Worm (Caenorhabditis elegans) whole organism, L3 larva: Measurements from ENCODE around the gene C55C3.1.

Experiments used
- R02D3.7 ChIP-seq: fragments of 150-350 bp; optimal IDR thresholded peaks from 2 replicates; lab custom pipeline; 2014; ENCODE audit warnings: missing biosample characterization, missing genetic modification characterization
- ZK546.5 ChIP-seq: sonication (generic microtip); optimal IDR thresholded peaks from 2 replicates; lab custom pipeline; 2017; ENCODE audit warnings: missing biosample characterization, missing genetic modification characterization
- ceh-16 ChIP-seq: sonication (generic microtip); optimal IDR thresholded peaks from 2 replicates; lab custom pipeline; 2017; ENCODE audit warnings: missing biosample characterization, missing genetic modification characterization
- ceh-28 ChIP-seq: fragments of 150-350 bp; optimal IDR thresholded peaks from 2 replicates; lab custom pipeline; 2014; ENCODE audit warnings: missing biosample characterization, missing genetic modification reagents, missing genetic modification characterization
- ceh-82 ChIP-seq: fragments of 150-350 bp; optimal IDR thresholded peaks from 2 replicates; lab custom pipeline; 2014; ENCODE audit warnings: missing biosample characterization, missing genetic modification characterization
- daf-12 ChIP-seq: fragments of 150-350 bp; optimal IDR thresholded peaks from 2 replicates; lab custom pipeline; 2014; ENCODE audit warnings: missing biosample characterization, missing genetic modification reagents, missing genetic modification characterization
- egl-27 ChIP-seq: sonication (generic microtip); optimal IDR thresholded peaks from 4 replicates; lab custom pipeline; 2017; ENCODE audit warnings: missing biosample characterization, missing genetic modification reagents, missing genetic modification characterization
- egl-5 ChIP-seq: fragments of 150-350 bp; optimal IDR thresholded peaks from 2 replicates; lab custom pipeline; 2017; ENCODE audit warnings: missing biosample characterization, missing genetic modification reagents, missing genetic modification characterization, inconsistent platforms
- elt-2 ChIP-seq: sonication (generic microtip); optimal IDR thresholded peaks from 2 replicates; lab custom pipeline; 2016; ENCODE audit warnings: missing genetic modification reagents, mild to moderate bottlenecking, missing genetic modification characterization, missing compliant biosample characterization
- fkh-10 ChIP-seq: sonication (generic microtip); optimal IDR thresholded peaks from 2 replicates; lab custom pipeline; 2017; ENCODE audit warnings: missing biosample characterization, missing genetic modification reagents, missing genetic modification characterization
- fkh-2 ChIP-seq: fragments of 150-350 bp; optimal IDR thresholded peaks from 2 replicates; lab custom pipeline; 2014; ENCODE audit warnings: missing biosample characterization, missing genetic modification reagents, missing genetic modification characterization
- hmg-11 ChIP-seq: sonication (generic microtip); optimal IDR thresholded peaks from 2 replicates; lab custom pipeline; 2016; ENCODE audit warnings: missing genetic modification characterization, missing compliant biosample characterization
- jun-1 ChIP-seq: fragments of 150-350 bp; optimal IDR thresholded peaks from 2 replicates; lab custom pipeline; 2014; ENCODE audit warnings: missing biosample characterization, missing genetic modification reagents, missing genetic modification characterization
- lin-15B ChIP-seq: fragments of 150-350 bp; optimal IDR thresholded peaks from 2 replicates; lab custom pipeline; 2014; ENCODE audit warnings: missing biosample characterization, missing genetic modification characterization
- lin-39 ChIP-seq: fragments of 150-350 bp; optimal IDR thresholded peaks from 2 replicates; lab custom pipeline; 2018; ENCODE audit warnings: missing biosample characterization, missing genetic modification reagents, missing genetic modification characterization
- mdl-1 ChIP-seq: fragments of 150-350 bp; optimal IDR thresholded peaks from 2 replicates; lab custom pipeline; 2014; ENCODE audit warnings: missing biosample characterization, missing genetic modification characterization
- nfya-1 ChIP-seq: sonication (generic microtip); optimal IDR thresholded peaks from 2 replicates; lab custom pipeline; 2017; ENCODE audit warnings: missing genetic modification characterization, mild to moderate bottlenecking, missing compliant biosample characterization, antibody characterized with exemption, moderate library complexity; ENCODE audit not compliant: insufficient read depth
- nhr-11 ChIP-seq: fragments of 150-350 bp; optimal IDR thresholded peaks from 2 replicates; lab custom pipeline; 2014; ENCODE audit warnings: missing biosample characterization, missing genetic modification characterization
- nhr-23 ChIP-seq: fragments of 150-350 bp; optimal IDR thresholded peaks from 2 replicates; lab custom pipeline; 2014; ENCODE audit warnings: missing biosample characterization, missing genetic modification reagents, missing genetic modification characterization
- nhr-237 ChIP-seq: fragments of 150-350 bp; optimal IDR thresholded peaks from 2 replicates; lab custom pipeline; 2014; ENCODE audit warnings: missing biosample characterization, missing genetic modification characterization
- nhr-25 ChIP-seq: sonication (generic microtip); optimal IDR thresholded peaks from 2 replicates; lab custom pipeline; 2017; ENCODE audit warnings: missing biosample characterization, missing genetic modification characterization
- nhr-28 ChIP-seq: fragments of 150-350 bp; optimal IDR thresholded peaks from 2 replicates; lab custom pipeline; 2014; ENCODE audit warnings: missing biosample characterization, missing genetic modification characterization
- nhr-43 ChIP-seq: sonication (generic microtip); optimal IDR thresholded peaks from 2 replicates; lab custom pipeline; 2016; ENCODE audit warnings: mild to moderate bottlenecking, missing genetic modification characterization, missing compliant biosample characterization; ENCODE audit not compliant: poor library complexity, severe bottlenecking
- pha-4 ChIP-seq: fragments of 150-350 bp; optimal IDR thresholded peaks from 2 replicates; lab custom pipeline; 2014; ENCODE audit warnings: missing biosample characterization, missing genetic modification reagents, missing genetic modification characterization
- pqm-1 ChIP-seq: fragments of 150-350 bp; optimal IDR thresholded peaks from 2 replicates; lab custom pipeline; 2017; ENCODE audit warnings: missing biosample characterization, missing genetic modification characterization, inconsistent platforms
- skn-1 ChIP-seq: fragments of 150-350 bp; optimal IDR thresholded peaks from 2 replicates; lab custom pipeline; 2014; ENCODE audit warnings: missing biosample characterization, missing genetic modification characterization
- snpc-4 ChIP-seq: fragments of 150-350 bp; optimal IDR thresholded peaks from 2 replicates; lab custom pipeline; 2014; ENCODE audit warnings: missing biosample characterization, missing genetic modification characterization
- tbx-2 ChIP-seq: sonication (generic microtip); optimal IDR thresholded peaks from 2 replicates; lab custom pipeline; 2016; ENCODE audit warnings: mild to moderate bottlenecking, missing genetic modification characterization, missing compliant biosample characterization
- unc-39 ChIP-seq: sonication (generic microtip); optimal IDR thresholded peaks from 4 replicates; lab custom pipeline; 2017; ENCODE audit warnings: missing biosample characterization, missing genetic modification characterization
- unc-62 ChIP-seq: fragments of 150-350 bp; sonication (generic microtip); optimal IDR thresholded peaks from 4 replicates; lab custom pipeline; 2014; ENCODE audit warnings: missing biosample characterization, missing genetic modification reagents, missing genetic modification characterization
- ztf-4 ChIP-seq: fragments of 150-350 bp; optimal IDR thresholded peaks from 2 replicates; lab custom pipeline; 2014; ENCODE audit warnings: missing biosample characterization, missing genetic modification characterization

The C55C3.1 gene

DNA sequence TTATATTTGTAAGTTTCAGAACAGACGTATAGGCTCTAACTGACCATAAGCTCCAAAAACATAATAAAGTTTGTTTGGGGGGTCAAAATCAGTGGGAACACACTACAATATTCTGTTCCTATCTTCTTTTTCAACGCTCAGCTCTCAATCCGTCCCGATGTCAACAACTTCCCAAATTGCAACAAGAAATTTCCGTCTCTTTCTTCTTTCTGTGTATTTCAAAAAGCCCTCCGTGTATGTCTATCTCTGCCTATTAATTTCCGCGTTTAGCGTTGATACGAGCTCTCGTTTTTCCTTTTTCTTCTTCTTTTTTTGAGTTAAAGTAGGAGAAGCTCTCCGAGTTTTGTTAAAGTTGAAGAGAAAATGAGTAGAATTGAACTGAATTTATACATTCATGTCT, 14.8 kb downstream of the C55C3.1 start:
- TF ChIP-seq pha-4 (no peak), fkh-10 (peak; percentile 82), nhr-237 (no peak), fkh-2 (tag; lab: Kevin White, UChicago) (no peak)

DNA sequence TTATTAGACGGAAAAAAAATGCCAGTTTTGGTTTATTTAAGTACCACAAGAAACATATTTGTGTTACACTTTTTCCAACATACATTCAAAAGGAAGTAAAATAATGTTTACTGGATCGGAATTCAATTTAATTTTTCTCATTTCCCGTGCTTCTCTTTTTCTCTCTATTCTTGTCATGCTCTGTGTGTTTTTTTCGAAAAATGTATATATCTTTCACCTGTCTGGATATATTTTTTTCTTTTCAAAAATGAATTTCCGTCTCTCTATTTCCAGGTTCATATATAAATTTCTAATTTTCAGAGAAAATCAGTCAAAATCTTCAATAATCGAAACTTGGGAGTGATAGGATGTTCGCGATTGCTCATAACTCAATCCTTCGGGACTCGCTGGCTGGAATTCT, 16.4 kb downstream of the C55C3.1 start, which contains the start of gene H35B03.1:
TSS of gene H35B03.1 (plus strand) at position 301 of the 400 bp plus-strand sequence.
- TF ChIP-seq fkh-2 (tag; lab: Kevin White, UChicago): no peak
- no peak for TF ChIP-seq mdl-1 (tag; lab: Kevin White, UChicago)
- no peak for TF ChIP-seq nhr-28 (tag; lab: Kevin White, UChicago)
- TF ChIP-seq snpc-4 (tag; lab: Kevin White, UChicago): no peak
- no peak for TF ChIP-seq unc-62 (GFP tag; lab: Kevin White, UChicago)
- TF ChIP-seq nhr-11 (tag; lab: Kevin White, UChicago): no peak
- TF ChIP-seq nhr-25 (tag; lab: Kevin White, UChicago): no peak
- no peak for TF ChIP-seq daf-12
- no peak for TF ChIP-seq elt-2
- no peak for TF ChIP-seq lin-15B (tag; lab: Kevin White, UChicago)
- no peak for TF ChIP-seq ceh-16
- no peak for TF ChIP-seq hmg-11
- TF ChIP-seq nhr-43 (tag; lab: Kevin White, UChicago): no peak

DNA sequence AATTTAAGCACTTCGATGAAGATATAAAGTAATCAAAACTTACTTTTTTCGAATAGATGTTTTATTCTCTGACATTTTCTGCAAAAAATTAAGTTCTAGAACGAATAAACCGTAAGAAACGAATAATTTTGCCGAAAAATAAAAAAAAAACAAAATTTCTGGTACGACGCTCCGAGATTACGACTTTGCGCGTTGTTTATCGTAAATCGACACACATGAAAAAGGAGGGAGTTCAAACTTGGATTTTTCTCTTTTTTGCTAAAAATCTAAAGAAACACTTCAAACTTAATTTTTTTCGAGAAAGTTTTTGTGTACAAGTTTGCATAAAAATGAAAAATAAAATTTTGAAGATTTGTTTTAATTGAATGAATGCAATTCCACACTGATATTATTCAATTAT, 22.7 kb downstream of the C55C3.1 start, which contains the start of gene H35B03.2:
TSS of gene H35B03.2 (minus strand) at position 78 of the 400 bp plus-strand sequence.
- TF ChIP-seq elt-2 (peak; percentile 3), lin-15B (tag; lab: Kevin White, UChicago) (peak; percentile 86), pha-4 (peak; percentile 80), fkh-10 (peak; percentile 22), ceh-28 (tag; lab: Kevin White, UChicago) (peak; percentile 2), R02D3.7 (peak; percentile 98), egl-27 (no peak), nfya-1 (tag; lab: Kevin White, UChicago) (peak; percentile 83), jun-1 (tag; lab: Kevin White, UChicago) (peak; percentile 18), skn-1 (tag; lab: Kevin White, UChicago) (peak; percentile 71), nhr-25 (tag; lab: Kevin White, UChicago) (peak; percentile 18), nhr-43 (tag; lab: Kevin White, UChicago) (no peak), snpc-4 (tag; lab: Kevin White, UChicago) (peak; percentile 58), lin-39 (no peak), hmg-11 (peak; percentile 23)

ce11 chrIV:5734720-5735119, 25.8 kb downstream of the C55C3.1 start, which contains the start of gene cpg-18:
Gene cpg-18, plus strand, starts transcription at chrIV:5735020.
- TF ChIP-seq tbx-2 (no peak), nhr-28 (tag; lab: Kevin White, UChicago) (no peak), egl-27 (no peak), egl-5 (tag; lab: Kevin White, UChicago) (no peak), skn-1 (tag; lab: Kevin White, UChicago) (no peak), R02D3.7 (no peak), nfya-1 (tag; lab: Kevin White, UChicago) (no peak), snpc-4 (tag; lab: Kevin White, UChicago) (no peak), ztf-4 (no peak), lin-15B (tag; lab: Kevin White, UChicago) (no peak), unc-39 (tag; lab: Kevin White, UChicago) (no peak), lin-39 (no peak), ceh-82 (tag; lab: Kevin White, UChicago) (no peak), nhr-23 (no peak), pqm-1 (tag; lab: Kevin White, UChicago) (no peak)

ce11 chrIV:5741045-5741444, 32.1 kb downstream of the C55C3.1 start, which contains the start of gene chil-11:
Gene chil-11, plus strand, starts transcription at chrIV:5741345.
- no peak for TF ChIP-seq nfya-1 (tag; lab: Kevin White, UChicago)
- TF ChIP-seq egl-27: no peak
- no peak for TF ChIP-seq ZK546.5
- TF ChIP-seq, all 47 proteins: peak for 0

DNA sequence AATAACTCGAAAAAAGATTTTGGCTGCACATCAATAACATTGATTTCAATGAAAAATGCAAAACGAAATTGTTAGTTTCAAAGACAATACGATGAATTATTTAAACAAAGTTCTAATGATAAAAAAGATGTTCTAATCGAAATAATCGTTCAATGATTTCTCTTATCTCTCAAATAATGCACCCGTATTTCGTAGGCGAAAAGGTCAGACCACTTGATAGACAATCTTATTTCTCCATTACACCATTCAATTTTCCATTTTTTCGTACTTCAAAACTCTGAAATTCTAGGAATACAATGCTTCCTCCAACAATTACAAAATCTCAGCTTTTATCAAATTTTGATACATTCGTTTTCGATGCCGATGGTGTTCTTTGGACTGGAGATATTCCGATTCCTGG, 35.2 kb downstream of the C55C3.1 start, which contains the start of gene C45E5.1:
TSS of gene C45E5.1 (plus strand) at position 290 of the 400 bp plus-strand sequence.
- TF ChIP-seq snpc-4 (tag; lab: Kevin White, UChicago) (no peak), elt-2 (peak; percentile 49), pqm-1 (tag; lab: Kevin White, UChicago) (peak; percentile 47)
